Worm (Caenorhabditis elegans): ENCODE data around the gene M117.4.

- no peak for TF ChIP-seq unc-62 (GFP tag; optimal IDR thresholded peaks at IDR 0.05)
- TF ChIP-seq nhr-77 (tag; optimal IDR thresholded peaks at IDR 0.05) = no peak
- no peak for TF ChIP-seq aly-2 (tag; optimal IDR thresholded peaks at IDR 0.05)
- no peak for TF ChIP-seq unc-39 (tag; optimal IDR thresholded peaks at IDR 0.05)
- no peak for TF ChIP-seq nhr-76 (tag; optimal IDR thresholded peaks at IDR 0.05)
- no peak for TF ChIP-seq snpc-4 (tag; optimal IDR thresholded peaks at IDR 0.05)
- TF ChIP-seq daf-12 (tag; optimal IDR thresholded peaks at IDR 0.05) = no peak
- no peak for TF ChIP-seq nhr-11 (tag; optimal IDR thresholded peaks at IDR 0.05)
- TF ChIP-seq lin-39 (tag; optimal IDR thresholded peaks at IDR 0.05) = no peak
Measured at ce11 chrIV:11813901-11814300, 19.5 kb downstream of the M117.4 start, which contains the start of gene M117.1.

Data from whole organism, L3 larva.